Comparison of ENCODE assay signal across 2 fruit fly cellular contexts in the genomic region with DNA sequence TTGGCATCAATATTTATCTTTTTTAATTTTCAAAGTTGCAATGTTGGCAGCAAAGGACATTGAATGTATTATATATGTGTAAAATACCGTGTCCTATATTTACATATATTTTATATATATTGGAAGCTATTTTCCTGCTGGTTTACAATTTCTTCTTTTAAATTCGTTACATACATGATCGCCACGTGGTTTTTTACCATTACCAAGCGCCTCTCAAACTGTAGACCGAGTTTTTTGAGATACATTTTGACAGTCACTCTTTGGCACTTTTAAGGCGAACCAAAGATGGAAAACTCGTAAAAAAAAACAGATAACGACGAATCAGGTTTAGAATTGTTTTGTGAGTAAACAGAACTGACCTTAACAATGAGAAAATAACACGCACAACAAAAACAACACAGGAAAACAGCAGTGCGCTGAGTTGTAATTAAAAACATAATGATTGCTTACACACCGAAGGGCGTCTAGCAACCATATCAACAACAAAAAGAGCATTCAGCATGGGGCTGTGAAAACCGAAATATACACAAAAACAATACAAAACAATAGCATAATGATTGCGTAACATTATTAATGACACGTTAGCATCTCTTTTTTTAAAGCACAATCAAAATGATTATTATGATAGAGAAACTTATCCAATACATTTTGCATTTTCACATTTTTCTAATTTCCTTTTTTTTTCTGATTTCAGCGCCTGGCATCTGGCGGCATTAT.
TF ChIP-seq lines count a peak whose summit lies in the region.

No protein-coding gene starts in this region.

- no peak for TF ChIP-seq CTCF in whole organism, embryonic (GFP tag; optimal IDR thresholded peaks at IDR 0.05; lab: Kevin White, UChicago)

TF ChIP-seq in whole organism, embryonic, 481 proteins besides CTCF, POLR2A, EP300 and RAD21 (continues in another document):
- TF ChIP-seq CG3407 (GFP tag; optimal IDR thresholded peaks at IDR 0.05; lab: Kevin White, UChicago) = no peak
- no peak for TF ChIP-seq Hand (GFP tag; optimal IDR thresholded peaks at IDR 0.05; lab: Kevin White, UChicago)
- TF ChIP-seq ssp (GFP tag; IDR thresholded peaks at IDR 0.05; lab: Robert Waterston, UW) = no peak
- TF ChIP-seq CkIIα-i1 (GFP tag; IDR thresholded peaks at IDR 0.05; lab: Robert Waterston, UW) = no peak
- no peak for TF ChIP-seq Hsf (GFP tag; optimal IDR thresholded peaks at IDR 0.05; lab: Kevin White, UChicago)
- TF ChIP-seq CG8478 (optimal IDR thresholded peaks at IDR 0.05; lab: Kevin White, UChicago) = no peak
- no peak for TF ChIP-seq ttk (GFP tag; IDR thresholded peaks at IDR 0.05; lab: Robert Waterston, UW)
- no peak for TF ChIP-seq CG1024 (GFP tag; IDR thresholded peaks at IDR 0.05; lab: Robert Waterston, UW)
- TF ChIP-seq CG7987 (GFP tag; optimal IDR thresholded peaks at IDR 0.05; lab: Kevin White, UChicago) = no peak
- no peak for TF ChIP-seq slou (GFP tag; optimal IDR thresholded peaks at IDR 0.05; lab: Kevin White, UChicago)
- no peak for TF ChIP-seq CG3847 (GFP tag; IDR thresholded peaks at IDR 0.05; lab: Robert Waterston, UW)
- TF ChIP-seq CG13624 (GFP tag; optimal IDR thresholded peaks at IDR 0.05; lab: Kevin White, UChicago) = no peak
- peak; percentile 61 for TF ChIP-seq CG10431 (GFP tag; optimal IDR thresholded peaks at IDR 0.05; lab: Kevin White, UChicago)
- TF ChIP-seq dimm (GFP tag; IDR thresholded peaks at IDR 0.05; lab: Robert Waterston, UW) = no peak
- TF ChIP-seq zfh1 (GFP tag; IDR thresholded peaks at IDR 0.05; lab: Robert Waterston, UW) = no peak
- no peak for TF ChIP-seq CG9609 (GFP tag; optimal IDR thresholded peaks at IDR 0.05; lab: Kevin White, UChicago)
- no peak for TF ChIP-seq luna (GFP tag; optimal IDR thresholded peaks at IDR 0.05; lab: Kevin White, UChicago)
- no peak for TF ChIP-seq C15 (GFP tag; IDR thresholded peaks at IDR 0.05; lab: Robert Waterston, UW)
- TF ChIP-seq ac (GFP tag; optimal IDR thresholded peaks at IDR 0.05; lab: Kevin White, UChicago) = no peak
- TF ChIP-seq bab2 (GFP tag; optimal IDR thresholded peaks at IDR 0.05; lab: Kevin White, UChicago) = no peak
- TF ChIP-seq pum (GFP tag; optimal IDR thresholded peaks at IDR 0.05; lab: Kevin White, UChicago) = no peak
- TF ChIP-seq Dfd (GFP tag; optimal IDR thresholded peaks at IDR 0.05; lab: Kevin White, UChicago) = no peak
- peak; percentile 44 for TF ChIP-seq cad (GFP tag; optimal IDR thresholded peaks at IDR 0.05; lab: Kevin White, UChicago)
- no peak for TF ChIP-seq zfh2 (GFP tag; optimal IDR thresholded peaks at IDR 0.05; lab: Kevin White, UChicago)
- TF ChIP-seq Lpt (GFP tag; optimal IDR thresholded peaks at IDR 0.05; lab: Kevin White, UChicago) = no peak
- peak; percentile 21 for TF ChIP-seq sqz (GFP tag; optimal IDR thresholded peaks at IDR 0.05; lab: Kevin White, UChicago)
- TF ChIP-seq sens (GFP tag; lab: Kevin White, UChicago) = peak; percentile 71
- TF ChIP-seq CG5245 (GFP tag; optimal IDR thresholded peaks at IDR 0.05; lab: Kevin White, UChicago) = no peak
- TF ChIP-seq Fer1 (GFP tag; optimal IDR thresholded peaks at IDR 0.05; lab: Kevin White, UChicago) = no peak
- TF ChIP-seq CG2875 (GFP tag; optimal IDR thresholded peaks at IDR 0.05; lab: Kevin White, UChicago) = no peak
- TF ChIP-seq Dll (GFP tag; IDR thresholded peaks at IDR 0.05; lab: Robert Waterston, UW; ENCODE audit: partially characterized antibody) = no peak
- no peak for TF ChIP-seq NK7.1 (GFP tag; optimal IDR thresholded peaks at IDR 0.05; lab: Kevin White, UChicago)
- TF ChIP-seq gcm (GFP tag; optimal IDR thresholded peaks at IDR 0.05; lab: Kevin White, UChicago) = no peak
- no peak for TF ChIP-seq HmgD (GFP tag; optimal IDR thresholded peaks at IDR 0.05; lab: Kevin White, UChicago)
- TF ChIP-seq mirr (GFP tag; optimal IDR thresholded peaks at IDR 0.05; lab: Kevin White, UChicago) = peak; percentile 11
- peak; percentile 50 for TF ChIP-seq CG4360 (GFP tag; IDR thresholded peaks at IDR 0.05; lab: Robert Waterston, UW)
- no peak for TF ChIP-seq otp (GFP tag; IDR thresholded peaks at IDR 0.05; lab: Robert Waterston, UW)
- TF ChIP-seq Hr78 (GFP tag; optimal IDR thresholded peaks at IDR 0.05; lab: Kevin White, UChicago) = no peak
- no peak for TF ChIP-seq CG12659 (GFP tag; optimal IDR thresholded peaks at IDR 0.05; lab: Kevin White, UChicago)
- TF ChIP-seq CHES-1-like (GFP tag; optimal IDR thresholded peaks at IDR 0.05; lab: Kevin White, UChicago) = no peak
- no peak for TF ChIP-seq CG15011 (GFP tag; optimal IDR thresholded peaks at IDR 0.05; lab: Kevin White, UChicago)
- no peak for TF ChIP-seq emc (GFP tag; optimal IDR thresholded peaks at IDR 0.05; lab: Kevin White, UChicago)
- no peak for TF ChIP-seq slp2 (GFP tag; optimal IDR thresholded peaks at IDR 0.05; lab: Kevin White, UChicago)
- no peak for TF ChIP-seq CG13296 (GFP tag; optimal IDR thresholded peaks at IDR 0.05; lab: Kevin White, UChicago)

TF ChIP-seq in whole organism, prepupa, 60 proteins besides CTCF, POLR2A, EP300 and RAD21:
- TF ChIP-seq fkh (GFP tag; optimal IDR thresholded peaks at IDR 0.05; lab: Kevin White, UChicago) (peak; percentile 42), Lpt (GFP tag; optimal IDR thresholded peaks at IDR 0.05; lab: Kevin White, UChicago) (no peak), Hr4 (GFP tag; optimal IDR thresholded peaks at IDR 0.05; lab: Kevin White, UChicago) (no peak), Eip78C (GFP tag; lab: Kevin White, UChicago) (peak; percentile 32)
